Worm (Caenorhabditis elegans) whole organism, L4 larva: ENCODE results near the gene Y48G9A.11.

ENCODE experiments used
- D1046.2 ChIP-seq: fragments of 200-800 bp; sonication (Bioruptor generic); IDR thresholded peaks from 2 replicates; pipeline ENCODE4 v1.3.6; 2022; ENCODE audit warnings: missing genetic modification characterization, missing compliant biosample characterization
- F26F4.8 ChIP-seq: fragments of 200-800 bp; sonication (Bioruptor generic); conservative IDR thresholded peaks from 2 replicates; pipeline ENCODE4 v1.3.6; 2022; ENCODE audit warnings: missing genetic modification characterization, missing compliant biosample characterization
- F37D6.2 ChIP-seq: sonication (generic microtip); optimal IDR thresholded peaks from 2 replicates; lab custom pipeline; 2016; ENCODE audit warnings: mild to moderate bottlenecking, missing genetic modification characterization, missing compliant biosample characterization
- F44E2.7 ChIP-seq: fragments of 200-800 bp; sonication (Bioruptor generic); IDR thresholded peaks from 2 replicates; pipeline ENCODE4 v2.1.2; 2022; ENCODE audit warnings: missing genetic modification characterization, missing compliant biosample characterization
- R02D3.7 ChIP-seq: fragments of 150-350 bp; sonication (generic microtip); optimal IDR thresholded peaks from 3 replicates; lab custom pipeline; 2014; ENCODE audit warnings: missing biosample characterization, missing genetic modification characterization
- T26A8.4 ChIP-seq: fragments of 200-800 bp; sonication (Bioruptor generic); IDR thresholded peaks from 2 replicates; pipeline ENCODE4 v1.3.6; 2022; ENCODE audit warnings: missing genetic modification characterization, missing compliant biosample characterization
- Y5F2A.4 ChIP-seq: fragments of 200-800 bp; sonication (Bioruptor generic); optimal IDR thresholded peaks from 2 replicates; lab custom pipeline; 2018; ENCODE audit warnings: mild to moderate bottlenecking, missing genetic modification characterization, missing compliant biosample characterization
- ZK546.5 ChIP-seq, 2 experiments: sonication (generic microtip); optimal IDR thresholded peaks; 2 replicates each; lab custom pipeline; 2017; ENCODE audit warnings: missing biosample characterization in 2 of 2, missing genetic modification characterization in 2 of 2
- arid-1 ChIP-seq: fragments of 200-800 bp; sonication (Bioruptor generic); conservative IDR thresholded peaks from 2 replicates; pipeline ENCODE4 v1.3.6; 2022; ENCODE audit warnings: missing genetic modification reagents, missing genetic modification characterization, missing compliant biosample characterization
- ceh-28 ChIP-seq: fragments of 150-350 bp; optimal IDR thresholded peaks from 2 replicates; lab custom pipeline; 2014; ENCODE audit warnings: missing biosample characterization, missing genetic modification reagents, missing genetic modification characterization
- ceh-44 ChIP-seq: fragments of 200-800 bp; sonication (Bioruptor generic); IDR thresholded peaks from 2 replicates; pipeline ENCODE4 v1.3.6; 2022; ENCODE audit warnings: missing genetic modification reagents, missing genetic modification characterization, missing compliant biosample characterization
- ceh-62 ChIP-seq: sonication (generic microtip); optimal IDR thresholded peaks from 2 replicates; lab custom pipeline; 2017; ENCODE audit warnings: missing biosample characterization, missing genetic modification characterization
- cey-2 ChIP-seq: sonication (generic microtip); optimal IDR thresholded peaks from 3 replicates; lab custom pipeline; 2017; ENCODE audit warnings: missing genetic modification characterization, mild to moderate bottlenecking, missing compliant biosample characterization, antibody characterized with exemption, borderline replicate concordance; ENCODE audit not compliant: insufficient read depth
- daf-12 ChIP-seq: fragments of 150-350 bp; optimal IDR thresholded peaks from 2 replicates; lab custom pipeline; 2014; ENCODE audit warnings: missing biosample characterization, missing genetic modification reagents, missing genetic modification characterization
- daf-19 ChIP-seq: fragments of 200-800 bp; sonication (Bioruptor generic); conservative IDR thresholded peaks from 2 replicates; pipeline ENCODE4 v1.3.6; 2022; ENCODE audit warnings: missing genetic modification characterization, missing compliant biosample characterization
- dmd-6 ChIP-seq: fragments of 200-800 bp; sonication (Bioruptor generic); IDR thresholded peaks from 2 replicates; pipeline ENCODE4 v1.3.6; 2022; ENCODE audit warnings: missing genetic modification reagents, missing genetic modification characterization, missing compliant biosample characterization
- dmd-8 ChIP-seq: fragments of 200-800 bp; sonication (Bioruptor generic); IDR thresholded peaks from 2 replicates; pipeline ENCODE4 v1.3.6; 2022; ENCODE audit warnings: missing genetic modification characterization, missing compliant biosample characterization
- dpl-1 ChIP-seq: fragments of 150-350 bp; optimal IDR thresholded peaks from 2 replicates; lab custom pipeline; 2014; ENCODE audit warnings: missing biosample characterization, missing genetic modification reagents, missing genetic modification characterization
- egl-27 ChIP-seq: sonication (generic microtip); optimal IDR thresholded peaks from 3 replicates; lab custom pipeline; 2017; ENCODE audit warnings: missing biosample characterization, missing genetic modification reagents, missing genetic modification characterization
- egl-43 ChIP-seq: fragments of 200-800 bp; sonication (Bioruptor generic); IDR thresholded peaks from 2 replicates; pipeline ENCODE4 v1.3.6; 2022; ENCODE audit warnings: missing genetic modification reagents, missing genetic modification characterization, missing compliant biosample characterization
- fkh-10 ChIP-seq: fragments of 150-350 bp; optimal IDR thresholded peaks from 2 replicates; lab custom pipeline; 2014; ENCODE audit warnings: missing biosample characterization, missing genetic modification reagents, missing genetic modification characterization
- fos-1 ChIP-seq: fragments of 150-350 bp; optimal IDR thresholded peaks from 2 replicates; lab custom pipeline; 2014; ENCODE audit warnings: missing biosample characterization, missing genetic modification characterization
- gei-8 ChIP-seq: fragments of 200-800 bp; sonication (Bioruptor generic); optimal IDR thresholded peaks from 2 replicates; lab custom pipeline; 2018; ENCODE audit warnings: mild to moderate bottlenecking, missing genetic modification characterization, missing compliant biosample characterization
- hlh-11 ChIP-seq: fragments of 200-800 bp; sonication (Bioruptor generic); optimal IDR thresholded peaks from 2 replicates; lab custom pipeline; 2018; ENCODE audit warnings: mild to moderate bottlenecking, missing genetic modification characterization, missing compliant biosample characterization
- hlh-30 ChIP-seq: sonication (generic microtip); optimal IDR thresholded peaks from 2 replicates; lab custom pipeline; 2017; ENCODE audit warnings: antibody characterized with exemption, mild to moderate bottlenecking, missing genetic modification characterization, missing compliant biosample characterization; ENCODE audit not compliant: insufficient read depth
- lin-1 ChIP-seq: fragments of 200-800 bp; sonication (Bioruptor generic); IDR thresholded peaks from 2 replicates; pipeline ENCODE4 v1.3.6; 2022; ENCODE audit warnings: missing genetic modification reagents, missing genetic modification characterization, missing compliant biosample characterization
- lin-15B ChIP-seq: fragments of 150-350 bp; sonication (generic microtip); optimal IDR thresholded peaks from 3 replicates; lab custom pipeline; 2014; ENCODE audit warnings: missing biosample characterization, missing genetic modification characterization
- lin-29 ChIP-seq: fragments of 200-800 bp; sonication (Bioruptor generic); IDR thresholded peaks from 2 replicates; pipeline ENCODE4 v1.3.6; 2022; ENCODE audit warnings: missing genetic modification reagents, missing genetic modification characterization, missing compliant biosample characterization
- lin-39 ChIP-seq: fragments of 150-350 bp; optimal IDR thresholded peaks from 2 replicates; lab custom pipeline; 2014; ENCODE audit warnings: missing biosample characterization, missing genetic modification reagents, missing genetic modification characterization
- madf-9 ChIP-seq: fragments of 200-800 bp; sonication (Bioruptor generic); conservative IDR thresholded peaks from 2 replicates; pipeline ENCODE4 v1.3.6; 2022; ENCODE audit warnings: missing genetic modification reagents, missing genetic modification characterization, missing compliant biosample characterization
- mep-1 ChIP-seq: fragments of 150-350 bp; sonication (generic microtip); optimal IDR thresholded peaks from 3 replicates; lab custom pipeline; 2014; ENCODE audit warnings: missing biosample characterization, missing genetic modification characterization
- mes-2 ChIP-seq: sonication (generic microtip); optimal IDR thresholded peaks from 2 replicates; lab custom pipeline; 2016; ENCODE audit warnings: missing genotype, mild to moderate bottlenecking, missing genetic modification characterization, missing compliant biosample characterization; ENCODE audit not compliant: poor library complexity, severe bottlenecking
- nhr-111 ChIP-seq: fragments of 200-800 bp; sonication (Bioruptor generic); optimal IDR thresholded peaks from 2 replicates; lab custom pipeline; 2018; ENCODE audit warnings: mild to moderate bottlenecking, missing genetic modification characterization, missing compliant biosample characterization
- nhr-28 ChIP-seq: fragments of 150-350 bp; optimal IDR thresholded peaks from 2 replicates; lab custom pipeline; 2014; ENCODE audit warnings: missing biosample characterization, missing genetic modification characterization
- nhr-41 ChIP-seq: fragments of 200-800 bp; sonication (Bioruptor generic); IDR thresholded peaks from 2 replicates; pipeline ENCODE4 v1.3.6; 2022; ENCODE audit warnings: missing genetic modification reagents, missing genetic modification characterization, missing compliant biosample characterization
- nhr-42 ChIP-seq: fragments of 200-800 bp; sonication (Bioruptor generic); IDR thresholded peaks from 2 replicates; pipeline ENCODE4 v1.3.6; 2022; ENCODE audit warnings: missing genetic modification characterization, missing compliant biosample characterization
- nhr-48 ChIP-seq: sonication (generic microtip); optimal IDR thresholded peaks from 2 replicates; lab custom pipeline; 2016; ENCODE audit warnings: mild to moderate bottlenecking, missing genetic modification characterization, missing compliant biosample characterization
- nhr-6 ChIP-seq: fragments of 150-350 bp; optimal IDR thresholded peaks from 2 replicates; lab custom pipeline; 2014; ENCODE audit warnings: missing biosample characterization, missing genetic modification characterization
- nhr-76 ChIP-seq: fragments of 150-350 bp; optimal IDR thresholded peaks from 2 replicates; lab custom pipeline; 2014; ENCODE audit warnings: missing biosample characterization, missing genetic modification characterization
- nhr-77 ChIP-seq: fragments of 150-350 bp; optimal IDR thresholded peaks from 2 replicates; lab custom pipeline; 2014; ENCODE audit warnings: missing biosample characterization, missing genetic modification characterization
- pha-4 ChIP-seq, 2 experiments: fragments of 150-350 bp in 1 of 2; fragments of 200-800 bp in 1 of 2; sonication (Bioruptor generic) in 1 of 2; IDR thresholded peaks in 1 of 2; optimal IDR thresholded peaks in 1 of 2; 2 replicates each; pipeline versions ENCODE4 v1.3.6 to Lab custom; 2014 to 2022; ENCODE audit warnings: missing genetic modification characterization in 2 of 2, missing genetic modification reagents in 2 of 2, missing biosample characterization in 1 of 2, missing compliant biosample characterization in 1 of 2
- php-3 ChIP-seq: fragments of 200-800 bp; sonication (Bioruptor generic); IDR thresholded peaks from 2 replicates; pipeline ENCODE4 v1.3.6; 2022; ENCODE audit warnings: missing genetic modification reagents, missing genetic modification characterization, missing compliant biosample characterization
- set-16 ChIP-seq: fragments of 200-800 bp; sonication (Bioruptor generic); IDR thresholded peaks from 2 replicates; pipeline ENCODE4 v1.3.6; 2022; ENCODE audit warnings: missing genetic modification reagents, missing genetic modification characterization, missing compliant biosample characterization
- snpc-1.2 ChIP-seq: fragments of 200-800 bp; sonication (Bioruptor generic); IDR thresholded peaks from 2 replicates; pipeline ENCODE4 v1.3.6; 2022; ENCODE audit warnings: missing genetic modification reagents, missing genetic modification characterization, missing compliant biosample characterization
- snpc-4 ChIP-seq: fragments of 150-350 bp; optimal IDR thresholded peaks from 2 replicates; lab custom pipeline; 2014; ENCODE audit warnings: missing biosample characterization, missing genetic modification characterization
- unc-39 ChIP-seq: sonication (generic microtip); optimal IDR thresholded peaks from 2 replicates; lab custom pipeline; 2017; ENCODE audit warnings: missing biosample characterization, missing genetic modification characterization
- zfp-2 ChIP-seq: sonication (generic microtip); optimal IDR thresholded peaks from 2 replicates; lab custom pipeline; 2016; ENCODE audit warnings: mild to moderate bottlenecking, missing genetic modification characterization, missing compliant biosample characterization
- zip-2 ChIP-seq: fragments of 150-350 bp; optimal IDR thresholded peaks from 2 replicates; lab custom pipeline; 2014; ENCODE audit warnings: missing biosample characterization, missing genetic modification characterization
- ztf-11 ChIP-seq: fragments of 150-350 bp; optimal IDR thresholded peaks from 2 replicates; lab custom pipeline; 2014; ENCODE audit warnings: missing biosample characterization, missing genetic modification characterization
- ztf-7 ChIP-seq: fragments of 150-350 bp; optimal IDR thresholded peaks from 2 replicates; lab custom pipeline; 2014; ENCODE audit warnings: missing biosample characterization, missing genetic modification characterization

Y48G9A.11 gene

DNA sequence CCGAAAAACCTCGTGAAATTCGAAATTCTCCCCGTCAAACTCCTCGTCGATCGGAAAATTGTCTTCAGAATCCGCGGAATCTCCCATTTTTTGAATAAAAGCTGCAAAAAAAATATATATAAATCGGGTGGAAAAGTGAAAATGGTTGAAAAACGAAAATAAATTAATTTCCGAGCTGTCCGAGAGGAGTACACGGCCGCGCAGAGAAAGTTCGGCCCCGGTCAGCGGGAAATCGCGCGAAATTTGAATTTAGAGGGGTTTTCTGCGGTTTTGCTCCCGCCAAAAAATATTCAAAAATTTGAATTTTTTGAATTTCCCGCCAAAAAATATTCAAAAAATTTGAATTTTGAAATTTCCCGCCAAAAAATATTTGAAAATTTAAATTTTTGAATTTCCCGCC is at the start of gene Y48G9A.11:
Gene Y48G9A.11 (minus strand): TSS at position 101 of the 400 bp plus-strand sequence.
- TF ChIP-seq cey-2 (tag; lab: Kevin White, UChicago) (no peak), ZK546.5 (tag; optimal IDR thresholded peaks at IDR 0.05; lab: Kevin White, UChicago) (no peak), hlh-30 (tag; lab: Kevin White, UChicago) (no peak), nhr-42 (no peak), lin-39 (no peak), dpl-1 (GFP tag; lab: Kevin White, UChicago) (no peak), nhr-28 (no peak), D1046.2 (GFP tag; lab: Robert Waterston, UW) (no peak), nhr-76 (tag; lab: Kevin White, UChicago) (no peak), madf-9 (GFP tag; lab: Robert Waterston, UW) (no peak), zip-2 (no peak), snpc-4 (tag; lab: Kevin White, UChicago) (no peak), nhr-48 (tag; lab: Kevin White, UChicago) (no peak), lin-1 (GFP tag; lab: Robert Waterston, UW) (no peak), ceh-62 (tag; lab: Kevin White, UChicago) (no peak)

DNA sequence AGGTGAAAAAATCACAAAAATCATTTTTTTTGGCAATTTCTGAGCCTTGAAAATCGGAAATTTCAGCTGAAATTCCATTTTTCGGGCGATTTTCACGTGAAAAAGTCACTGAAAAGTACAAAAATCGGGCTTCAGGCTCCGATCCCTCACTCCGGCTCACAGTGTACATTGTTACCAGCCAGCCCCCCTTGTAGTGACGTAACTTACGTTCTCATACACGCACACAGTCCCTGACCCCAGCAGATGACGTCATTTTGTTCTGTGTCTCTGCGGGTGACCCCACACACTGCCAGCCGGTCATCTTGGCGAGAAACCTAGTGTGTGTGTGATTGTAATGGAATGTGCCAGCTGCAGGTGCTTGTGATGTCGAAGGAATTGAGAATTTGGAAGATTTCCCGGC is 42.5 kb upstream of the Y48G9A.11 start:
- TF ChIP-seq nhr-48 (tag; lab: Kevin White, UChicago) (no peak), F44E2.7 (GFP tag; lab: Robert Waterston, UW) (no peak), nhr-77 (tag; lab: Kevin White, UChicago) (no peak), mep-1 (tag; lab: Kevin White, UChicago) (peak; percentile 9), nhr-6 (tag; lab: Kevin White, UChicago) (peak; percentile 6), lin-29 (no peak), nhr-42 (no peak), hlh-11 (peak; percentile 37), F26F4.8 (GFP tag; lab: Robert Waterston, UW) (no peak), fos-1 (tag; lab: Kevin White, UChicago) (no peak), php-3 (no peak), dmd-8 (GFP tag; lab: Robert Waterston, UW) (no peak), gei-8 (GFP tag; lab: Kevin White, UChicago) (no peak), snpc-1.2 (GFP tag; lab: Robert Waterston, UW) (no peak), fkh-10 (GFP tag; lab: Kevin White, UChicago) (no peak), F37D6.2 (tag; lab: Kevin White, UChicago) (no peak), mes-2 (tag; lab: Kevin White, UChicago) (peak; percentile 34), Y5F2A.4 (no peak), dmd-6 (GFP tag; lab: Robert Waterston, UW) (no peak), egl-27 (tag; lab: Kevin White, UChicago) (no peak), lin-15B (tag; lab: Kevin White, UChicago) (no peak), madf-9 (GFP tag; lab: Robert Waterston, UW) (no peak), unc-39 (no peak), lin-1 (GFP tag; lab: Robert Waterston, UW) (no peak), ceh-28 (tag; lab: Kevin White, UChicago) (no peak), ztf-11 (no peak), ztf-7 (tag; lab: Kevin White, UChicago) (no peak), pha-4 (GFP tag; IDR thresholded peaks at IDR 0.05; lab: Robert Waterston, UW) (no peak), pha-4 (tag; optimal IDR thresholded peaks at IDR 0.05; lab: Kevin White, UChicago) (no peak), nhr-41 (no peak), R02D3.7 (tag; lab: Kevin White, UChicago) (no peak), nhr-111 (GFP tag; lab: Kevin White, UChicago) (no peak), dpl-1 (GFP tag; lab: Kevin White, UChicago) (no peak), nhr-76 (tag; lab: Kevin White, UChicago) (no peak), egl-43 (GFP tag; lab: Robert Waterston, UW) (no peak), cey-2 (tag; lab: Kevin White, UChicago) (no peak), daf-19 (GFP tag; lab: Robert Waterston, UW) (no peak), T26A8.4 (GFP tag; lab: Robert Waterston, UW) (no peak), daf-12 (tag; lab: Kevin White, UChicago) (no peak), arid-1 (no peak), ceh-44 (no peak), set-16 (GFP tag; lab: Robert Waterston, UW) (no peak), zfp-2 (tag; lab: Kevin White, UChicago) (no peak)
